Worm (Caenorhabditis elegans) whole organism, L3 larva: Measurements from ENCODE around the gene btb-7.

Experiments
- R02D3.7 ChIP-seq: fragments of 150-350 bp; optimal IDR thresholded peaks from 2 replicates; lab custom pipeline; 2014; ENCODE audit warnings: missing biosample characterization, missing genetic modification characterization
- ZK546.5 ChIP-seq: sonication (generic microtip); optimal IDR thresholded peaks from 2 replicates; lab custom pipeline; 2017; ENCODE audit warnings: missing biosample characterization, missing genetic modification characterization
- aly-2 ChIP-seq: fragments of 150-350 bp; optimal IDR thresholded peaks from 2 replicates; lab custom pipeline; 2014; ENCODE audit warnings: missing biosample characterization, missing genetic modification characterization
- ama-1 ChIP-seq: fragments of 150-350 bp; optimal IDR thresholded peaks from 2 replicates; lab custom pipeline; 2018
- ceh-16 ChIP-seq: sonication (generic microtip); optimal IDR thresholded peaks from 2 replicates; lab custom pipeline; 2017; ENCODE audit warnings: missing biosample characterization, missing genetic modification characterization
- ceh-82 ChIP-seq: fragments of 150-350 bp; optimal IDR thresholded peaks from 2 replicates; lab custom pipeline; 2014; ENCODE audit warnings: missing biosample characterization, missing genetic modification characterization
- ceh-9 ChIP-seq: sonication (generic microtip); optimal IDR thresholded peaks from 2 replicates; lab custom pipeline; 2018; ENCODE audit warnings: missing biosample characterization, missing genetic modification characterization
- daf-12 ChIP-seq: fragments of 150-350 bp; optimal IDR thresholded peaks from 2 replicates; lab custom pipeline; 2014; ENCODE audit warnings: missing biosample characterization, missing genetic modification reagents, missing genetic modification characterization
- egl-27 ChIP-seq: sonication (generic microtip); optimal IDR thresholded peaks from 4 replicates; lab custom pipeline; 2017; ENCODE audit warnings: missing biosample characterization, missing genetic modification reagents, missing genetic modification characterization
- egl-5 ChIP-seq: fragments of 150-350 bp; optimal IDR thresholded peaks from 2 replicates; lab custom pipeline; 2017; ENCODE audit warnings: missing biosample characterization, missing genetic modification reagents, missing genetic modification characterization, inconsistent platforms
- elt-1 ChIP-seq: fragments of 150-350 bp; optimal IDR thresholded peaks from 2 replicates; lab custom pipeline; 2014; ENCODE audit warnings: missing biosample characterization, missing genetic modification characterization
- elt-3 ChIP-seq, 3 experiments: fragments of 150-350 bp in 1 of 3; sonication (generic microtip) in 2 of 3; optimal IDR thresholded peaks; 2 replicates in 2 of 3; 4 replicates in 1 of 3; lab custom pipeline; 2014 to 2017; ENCODE audit warnings: missing biosample characterization in 3 of 3, missing genetic modification characterization in 3 of 3
- fkh-10 ChIP-seq: sonication (generic microtip); optimal IDR thresholded peaks from 2 replicates; lab custom pipeline; 2017; ENCODE audit warnings: missing biosample characterization, missing genetic modification reagents, missing genetic modification characterization
- fkh-2 ChIP-seq: fragments of 150-350 bp; optimal IDR thresholded peaks from 2 replicates; lab custom pipeline; 2014; ENCODE audit warnings: missing biosample characterization, missing genetic modification reagents, missing genetic modification characterization
- hmg-11 ChIP-seq: sonication (generic microtip); optimal IDR thresholded peaks from 2 replicates; lab custom pipeline; 2016; ENCODE audit warnings: missing genetic modification characterization, missing compliant biosample characterization
- jun-1 ChIP-seq: fragments of 150-350 bp; optimal IDR thresholded peaks from 2 replicates; lab custom pipeline; 2014; ENCODE audit warnings: missing biosample characterization, missing genetic modification reagents, missing genetic modification characterization
- lin-15B ChIP-seq: fragments of 150-350 bp; optimal IDR thresholded peaks from 2 replicates; lab custom pipeline; 2014; ENCODE audit warnings: missing biosample characterization, missing genetic modification characterization
- lin-39 ChIP-seq: fragments of 150-350 bp; optimal IDR thresholded peaks from 2 replicates; lab custom pipeline; 2018; ENCODE audit warnings: missing biosample characterization, missing genetic modification reagents, missing genetic modification characterization
- lsy-12 ChIP-seq: sonication (generic microtip); optimal IDR thresholded peaks from 2 replicates; lab custom pipeline; 2016; ENCODE audit warnings: mild to moderate bottlenecking, missing genetic modification characterization, missing compliant biosample characterization
- mdl-1 ChIP-seq: fragments of 150-350 bp; optimal IDR thresholded peaks from 2 replicates; lab custom pipeline; 2014; ENCODE audit warnings: missing biosample characterization, missing genetic modification characterization
- mml-1 ChIP-seq: fragments of 150-350 bp; sonication (generic microtip); optimal IDR thresholded peaks from 3 replicates; lab custom pipeline; 2014; ENCODE audit warnings: missing biosample characterization, missing genetic modification characterization
- nfya-1 ChIP-seq: sonication (generic microtip); optimal IDR thresholded peaks from 2 replicates; lab custom pipeline; 2017; ENCODE audit warnings: missing genetic modification characterization, mild to moderate bottlenecking, missing compliant biosample characterization, antibody characterized with exemption, moderate library complexity; ENCODE audit not compliant: insufficient read depth
- nhr-11 ChIP-seq: fragments of 150-350 bp; optimal IDR thresholded peaks from 2 replicates; lab custom pipeline; 2014; ENCODE audit warnings: missing biosample characterization, missing genetic modification characterization
- nhr-12 ChIP-seq: fragments of 150-350 bp; optimal IDR thresholded peaks from 2 replicates; lab custom pipeline; 2014; ENCODE audit warnings: missing biosample characterization, missing genetic modification characterization
- nhr-23 ChIP-seq: fragments of 150-350 bp; optimal IDR thresholded peaks from 2 replicates; lab custom pipeline; 2014; ENCODE audit warnings: missing biosample characterization, missing genetic modification reagents, missing genetic modification characterization
- nhr-237 ChIP-seq: fragments of 150-350 bp; optimal IDR thresholded peaks from 2 replicates; lab custom pipeline; 2014; ENCODE audit warnings: missing biosample characterization, missing genetic modification characterization
- nhr-25 ChIP-seq: sonication (generic microtip); optimal IDR thresholded peaks from 2 replicates; lab custom pipeline; 2017; ENCODE audit warnings: missing biosample characterization, missing genetic modification characterization
- nhr-28 ChIP-seq: fragments of 150-350 bp; optimal IDR thresholded peaks from 2 replicates; lab custom pipeline; 2014; ENCODE audit warnings: missing biosample characterization, missing genetic modification characterization
- nhr-43 ChIP-seq: sonication (generic microtip); optimal IDR thresholded peaks from 2 replicates; lab custom pipeline; 2016; ENCODE audit warnings: mild to moderate bottlenecking, missing genetic modification characterization, missing compliant biosample characterization; ENCODE audit not compliant: poor library complexity, severe bottlenecking
- nhr-67 ChIP-seq: fragments of 150-350 bp; optimal IDR thresholded peaks from 2 replicates; lab custom pipeline; 2014; ENCODE audit warnings: missing biosample characterization, missing genetic modification characterization
- nhr-77 ChIP-seq: fragments of 150-350 bp; optimal IDR thresholded peaks from 2 replicates; lab custom pipeline; 2014; ENCODE audit warnings: missing biosample characterization, missing genetic modification characterization
- pha-4 ChIP-seq: fragments of 150-350 bp; optimal IDR thresholded peaks from 2 replicates; lab custom pipeline; 2014; ENCODE audit warnings: missing biosample characterization, missing genetic modification reagents, missing genetic modification characterization
- pqm-1 ChIP-seq: fragments of 150-350 bp; optimal IDR thresholded peaks from 2 replicates; lab custom pipeline; 2017; ENCODE audit warnings: missing biosample characterization, missing genetic modification characterization, inconsistent platforms
- sea-2 ChIP-seq: fragments of 150-350 bp; sonication (generic microtip); optimal IDR thresholded peaks from 4 replicates; lab custom pipeline; 2014; ENCODE audit warnings: missing biosample characterization, missing genetic modification reagents, missing genetic modification characterization
- skn-1 ChIP-seq: fragments of 150-350 bp; optimal IDR thresholded peaks from 2 replicates; lab custom pipeline; 2014; ENCODE audit warnings: missing biosample characterization, missing genetic modification characterization
- snpc-4 ChIP-seq: fragments of 150-350 bp; optimal IDR thresholded peaks from 2 replicates; lab custom pipeline; 2014; ENCODE audit warnings: missing biosample characterization, missing genetic modification characterization
- tbx-2 ChIP-seq: sonication (generic microtip); optimal IDR thresholded peaks from 2 replicates; lab custom pipeline; 2016; ENCODE audit warnings: mild to moderate bottlenecking, missing genetic modification characterization, missing compliant biosample characterization
- unc-39 ChIP-seq: sonication (generic microtip); optimal IDR thresholded peaks from 4 replicates; lab custom pipeline; 2017; ENCODE audit warnings: missing biosample characterization, missing genetic modification characterization
- unc-62 ChIP-seq: fragments of 150-350 bp; sonication (generic microtip); optimal IDR thresholded peaks from 4 replicates; lab custom pipeline; 2014; ENCODE audit warnings: missing biosample characterization, missing genetic modification reagents, missing genetic modification characterization
- zag-1 ChIP-seq: fragments of 150-350 bp; optimal IDR thresholded peaks from 2 replicates; lab custom pipeline; 2014; ENCODE audit warnings: missing biosample characterization, missing genetic modification characterization
- ztf-11 ChIP-seq: fragments of 150-350 bp; optimal IDR thresholded peaks from 2 replicates; lab custom pipeline; 2014; ENCODE audit warnings: missing biosample characterization, missing genetic modification characterization
- ztf-4 ChIP-seq: fragments of 150-350 bp; optimal IDR thresholded peaks from 2 replicates; lab custom pipeline; 2014; ENCODE audit warnings: missing biosample characterization, missing genetic modification characterization

The btb-7 gene

DNA sequence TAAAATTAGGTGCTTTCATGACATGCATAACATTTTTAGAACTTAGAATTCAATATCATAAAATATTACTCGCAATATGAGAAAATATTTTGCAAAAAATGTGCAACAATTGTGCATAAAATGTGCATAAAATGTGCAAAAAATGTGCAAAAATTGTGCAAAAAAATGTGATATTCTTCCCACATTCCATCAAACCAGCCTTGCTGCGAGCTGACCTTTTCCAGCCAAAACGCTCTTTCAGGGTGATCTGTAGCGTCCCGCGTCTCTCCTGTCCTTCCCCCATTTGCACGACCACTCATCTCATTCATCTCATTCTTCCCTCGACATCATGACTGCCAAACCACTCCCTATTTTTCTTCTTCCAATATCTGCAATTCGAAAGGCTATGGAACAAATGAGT is 37.0 kb upstream of the btb-7 start, which contains the start of gene fbxb-17:
Gene fbxb-17 (plus strand): TSS at position 301 of the 400 bp plus-strand sequence.
- TF ChIP-seq ceh-82 (tag; lab: Kevin White, UChicago) (no peak), elt-3 (tag; optimal IDR thresholded peaks at IDR 0.05; lab: Kevin White, UChicago) (no peak), unc-62 (GFP tag; lab: Kevin White, UChicago) (no peak), ztf-4 (tag; lab: Kevin White, UChicago) (no peak), ztf-11 (tag; lab: Kevin White, UChicago) (no peak), nhr-77 (tag; lab: Kevin White, UChicago) (no peak), lin-39 (no peak)

DNA sequence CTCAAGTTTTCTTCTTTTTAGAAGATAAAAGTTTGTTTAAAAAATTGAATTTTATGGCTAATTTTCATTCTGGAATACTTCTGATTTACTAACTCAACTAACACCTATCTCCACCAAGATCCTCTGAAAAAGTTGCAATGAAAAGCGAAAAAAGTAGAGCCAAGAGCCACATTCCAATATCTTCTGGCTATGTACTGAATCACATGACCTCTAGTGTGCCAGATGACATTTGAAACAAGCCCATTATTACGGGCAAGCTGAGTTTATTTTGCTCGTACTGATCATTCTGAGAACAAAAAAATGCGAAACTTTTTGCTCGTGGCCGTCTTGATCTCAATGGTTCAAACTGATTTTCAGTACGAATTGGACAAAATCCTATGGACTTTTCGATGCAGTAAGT is 34.0 kb upstream of the btb-7 start, which contains the start of gene irld-36:
Gene irld-36 (plus strand): TSS at position 301 of the 400 bp plus-strand sequence.
- no peak for TF ChIP-seq zag-1
- TF ChIP-seq unc-39 (tag; lab: Kevin White, UChicago): no peak
- TF ChIP-seq lsy-12 (tag; lab: Kevin White, UChicago): no peak
- no peak for TF ChIP-seq ama-1 (lab: Kevin White, UChicago)

DNA sequence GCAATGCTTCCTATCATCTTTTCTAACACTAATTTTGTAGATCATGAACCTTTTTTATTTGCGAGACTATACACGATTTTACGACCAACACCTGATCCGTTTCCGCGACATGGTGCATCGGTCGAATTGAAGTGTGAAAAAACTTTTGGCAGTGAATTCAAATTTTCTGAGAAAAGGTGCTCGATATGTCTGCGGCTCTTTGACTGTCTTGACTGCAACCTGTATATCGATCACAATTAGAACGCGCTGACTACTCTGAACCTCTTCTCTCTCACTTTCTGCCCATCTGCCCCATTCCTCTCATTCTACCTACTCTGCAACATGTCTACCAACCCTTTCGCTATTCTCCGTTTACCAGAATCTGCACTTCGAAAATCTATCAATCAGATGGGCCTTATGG is 30.8 kb upstream of the btb-7 start, which contains the start of gene fbxb-26:
Gene fbxb-26 (plus strand): TSS at position 301 of the 400 bp plus-strand sequence.
- TF ChIP-seq egl-5 (tag; lab: Kevin White, UChicago) (no peak), lsy-12 (tag; lab: Kevin White, UChicago) (no peak), ama-1 (lab: Kevin White, UChicago) (no peak), fkh-2 (no peak), zag-1 (no peak), skn-1 (tag; lab: Kevin White, UChicago) (no peak), nhr-67 (tag; lab: Kevin White, UChicago) (no peak), nhr-77 (tag; lab: Kevin White, UChicago) (no peak), mml-1 (no peak)
- TF ChIP-seq, all 47 proteins: peak for 0

DNA sequence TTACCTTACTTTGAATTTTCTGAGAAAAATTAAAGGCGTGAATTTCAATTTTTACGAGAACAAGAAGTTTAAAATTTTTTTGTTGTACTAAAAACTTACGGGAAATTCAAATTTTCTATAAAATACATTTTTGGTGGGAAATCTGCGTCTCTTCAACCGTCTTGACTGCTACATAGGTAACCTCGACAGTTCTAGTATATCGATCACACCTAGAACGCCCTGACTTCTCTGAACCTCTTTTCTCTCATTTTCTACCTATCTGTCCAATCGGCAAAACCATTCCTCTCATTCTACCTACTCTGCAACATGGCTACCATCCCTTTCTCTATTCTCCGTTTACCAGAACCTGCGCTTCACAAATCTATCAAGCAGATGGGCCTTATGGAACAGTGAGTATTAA is 29.3 kb upstream of the btb-7 start, which contains the start of gene fbxb-25:
Gene fbxb-25 (plus strand): TSS at position 301 of the 400 bp plus-strand sequence.
- TF ChIP-seq lsy-12 (tag; lab: Kevin White, UChicago) (no peak), pqm-1 (tag; lab: Kevin White, UChicago) (no peak), fkh-10 (GFP tag; lab: Kevin White, UChicago) (no peak), jun-1 (tag; lab: Kevin White, UChicago) (no peak), ceh-16 (tag; lab: Kevin White, UChicago) (no peak), pha-4 (no peak), ceh-82 (tag; lab: Kevin White, UChicago) (no peak), elt-1 (tag; lab: Kevin White, UChicago) (no peak), zag-1 (no peak), R02D3.7 (no peak), fkh-2 (no peak), sea-2 (GFP tag; lab: Kevin White, UChicago) (no peak), tbx-2 (no peak), mdl-1 (no peak), egl-5 (tag; lab: Kevin White, UChicago) (no peak), ztf-11 (tag; lab: Kevin White, UChicago) (no peak), nhr-25 (no peak), daf-12 (tag; lab: Kevin White, UChicago) (no peak), ZK546.5 (tag; lab: Kevin White, UChicago) (no peak)

DNA sequence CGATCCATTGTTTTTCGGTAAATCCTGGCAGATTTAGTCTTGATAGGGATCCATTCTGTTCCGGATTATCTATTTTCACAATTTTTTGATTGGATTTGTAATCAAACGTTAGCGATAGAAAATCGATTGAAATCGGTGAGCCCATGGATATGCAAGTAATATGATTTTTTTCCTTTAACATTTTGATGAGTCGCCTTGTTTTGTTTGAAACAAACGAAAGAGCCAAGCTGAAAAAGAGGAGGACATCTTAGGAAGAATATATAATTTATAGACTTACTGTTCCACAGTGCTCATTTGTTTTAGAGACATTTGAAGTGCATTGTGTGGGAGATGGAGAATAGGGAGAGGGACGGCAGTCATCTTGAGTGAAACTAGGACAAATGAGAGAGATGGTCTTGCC is 24.2 kb upstream of the btb-7 start, which contains the start of the genes fbxb-18 and fbxb-19:
Gene fbxb-18 (minus strand): TSS at position 101 of the 400 bp plus-strand sequence.
Gene fbxb-19 (minus strand): TSS at position 369 of the 400 bp plus-strand sequence.
- TF ChIP-seq lin-15B (tag; lab: Kevin White, UChicago) (no peak), nhr-237 (tag; lab: Kevin White, UChicago) (no peak), pqm-1 (tag; lab: Kevin White, UChicago) (no peak), jun-1 (tag; lab: Kevin White, UChicago) (no peak), aly-2 (no peak), ztf-11 (tag; lab: Kevin White, UChicago) (no peak), elt-1 (tag; lab: Kevin White, UChicago) (no peak), nhr-11 (tag; lab: Kevin White, UChicago) (no peak)

DNA sequence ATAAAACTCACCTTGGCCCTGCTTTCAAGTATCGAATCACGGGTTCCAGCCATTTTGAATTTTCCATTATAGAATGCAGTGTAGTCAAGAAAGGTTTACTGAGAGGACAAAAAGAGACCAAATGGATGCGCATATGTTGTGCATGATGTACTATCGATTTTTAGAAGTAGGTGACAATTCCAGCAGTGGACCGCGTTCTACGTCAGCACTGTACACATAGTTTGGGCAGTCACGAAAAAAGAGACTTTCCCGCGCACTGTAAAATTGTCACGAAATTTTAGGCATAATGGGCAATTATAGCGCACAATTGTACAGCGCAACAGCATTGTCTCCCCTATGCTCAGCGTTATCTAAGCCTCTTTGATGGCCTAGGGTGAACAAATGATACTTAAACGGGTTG is 22.0 kb upstream of the btb-7 start, which contains the start of gene fbxc-22:
Gene fbxc-22 (minus strand): TSS at position 101 of the 400 bp plus-strand sequence.
- no peak for TF ChIP-seq hmg-11 (tag; lab: Kevin White, UChicago)
- TF ChIP-seq nhr-12: no peak
- no peak for TF ChIP-seq nhr-43 (tag; lab: Kevin White, UChicago)
- no peak for TF ChIP-seq egl-27 (tag; lab: Kevin White, UChicago)
- TF ChIP-seq sea-2 (GFP tag; lab: Kevin White, UChicago): no peak
- TF ChIP-seq pha-4: no peak
- TF ChIP-seq nfya-1 (tag; lab: Kevin White, UChicago): no peak
- TF ChIP-seq nhr-25: no peak
- TF ChIP-seq mml-1: no peak
- TF ChIP-seq nhr-28: no peak
- no peak for TF ChIP-seq lsy-12 (tag; lab: Kevin White, UChicago)
- TF ChIP-seq ceh-9 (tag; lab: Kevin White, UChicago): no peak
- no peak for TF ChIP-seq nhr-67 (tag; lab: Kevin White, UChicago)
- TF ChIP-seq snpc-4 (tag; lab: Kevin White, UChicago): no peak
- no peak for TF ChIP-seq nhr-23 (tag; lab: Kevin White, UChicago)
- no peak for TF ChIP-seq daf-12 (tag; lab: Kevin White, UChicago)
- TF ChIP-seq, all 47 proteins: peak for 0
